Worm (Caenorhabditis elegans) whole organism, mixed stage, embryonic: ENCODE data around the gene Y47D3A.32.

Source experiments
- blmp-1 ChIP-seq: fragments of 150-350 bp; optimal IDR thresholded peaks from 2 replicates; lab custom pipeline; 2014; ENCODE audit warnings: missing biosample characterization, missing genetic modification characterization
- lin-13 ChIP-seq: fragments of 150-350 bp; optimal IDR thresholded peaks from 2 replicates; lab custom pipeline; 2014; ENCODE audit warnings: missing biosample characterization, missing genetic modification characterization
- mab-5 ChIP-seq: fragments of 150-350 bp; optimal IDR thresholded peaks from 2 replicates; lab custom pipeline; 2014; ENCODE audit warnings: missing biosample characterization, missing genetic modification characterization
- nhr-12 ChIP-seq: fragments of 150-350 bp; optimal IDR thresholded peaks from 2 replicates; lab custom pipeline; 2014; ENCODE audit warnings: missing biosample characterization, missing genetic modification characterization
- pha-4 ChIP-seq: fragments of 150-350 bp; optimal IDR thresholded peaks from 2 replicates; lab custom pipeline; 2018; ENCODE audit warnings: missing biosample characterization, missing genetic modification reagents, missing genetic modification characterization

DNA sequence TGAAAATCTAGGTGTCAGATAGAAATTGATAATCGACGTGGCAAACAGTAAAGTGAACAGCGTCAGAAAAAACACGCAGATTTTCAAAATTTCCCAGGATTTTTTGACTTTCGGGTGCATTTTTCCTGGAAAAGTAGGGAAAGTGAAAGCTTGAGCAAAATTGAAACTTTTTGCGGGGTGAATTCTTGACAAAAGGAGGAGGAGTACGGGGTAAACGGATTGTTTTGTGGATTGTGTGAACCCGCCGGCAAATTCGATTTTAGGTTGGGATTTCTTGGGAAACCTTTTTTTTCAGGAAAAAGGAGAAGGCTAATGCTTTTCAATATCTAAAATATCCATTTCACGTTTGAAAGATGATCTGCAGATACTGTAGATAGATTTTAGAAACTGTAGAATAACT lies 17.4 kb upstream of the Y47D3A.32 start, which contains the start of gene Y47D3A.34:
- TF ChIP-seq pha-4 (tag; lab: Kevin White, UChicago) (no peak), nhr-12 (no peak), lin-13 (no peak), mab-5 (tag; lab: Kevin White, UChicago) (no peak), blmp-1 (no peak)
